Fruit fly (Drosophila melanogaster): ENCODE results near the gene Usp39.

Gene Usp39

dm6 chrX:18830396-18830795, 27.6 kb upstream of the Usp39 start, which contains the start of gene CG7101 (continued):
- TF ChIP-seq CG9797 (GFP tag; optimal IDR thresholded peaks at IDR 0.05) (peak; percentile 72), bbx (GFP tag; IDR thresholded peaks at IDR 0.05; ENCODE audit: partially characterized antibody) (peak; percentile 70), CG14710 (tag; optimal IDR thresholded peaks at IDR 0.05) (peak; percentile 28), crol (GFP tag; IDR thresholded peaks at IDR 0.05) (no peak), Elba2 (GFP tag; optimal IDR thresholded peaks at IDR 0.05) (no peak), row (GFP tag; IDR thresholded peaks at IDR 0.05) (peak; percentile 31; the same call in 1 of the 3 replicates), MESR4 (GFP tag; optimal IDR thresholded peaks at IDR 0.05) (peak; percentile 48), Dll (GFP tag; IDR thresholded peaks at IDR 0.05; ENCODE audit: partially characterized antibody) (peak; percentile 76), Scr (GFP tag; IDR thresholded peaks at IDR 0.05; ENCODE audit: partially characterized antibody) (peak; percentile 69), CG9215 (GFP tag; IDR thresholded peaks at IDR 0.05) (no peak), Doc3 (GFP tag; IDR thresholded peaks at IDR 0.05; ENCODE audit: partially characterized antibody) (peak; percentile 47; the same call in 2 of the 3 replicates), nmo (GFP tag; optimal IDR thresholded peaks at IDR 0.05) (peak; percentile 2), vnd (GFP tag; IDR thresholded peaks at IDR 0.05; ENCODE audit: partially characterized antibody) (peak; percentile 57), dmrt99B (tag; optimal IDR thresholded peaks at IDR 0.05) (no peak), hb (GFP tag; IDR thresholded peaks at IDR 0.05; ENCODE audit: partially characterized antibody) (peak; percentile 50; the same call in 1 of the 3 replicates), CoRest (tag; optimal IDR thresholded peaks at IDR 0.05) (peak; percentile 19), mld (GFP tag; IDR thresholded peaks at IDR 0.05; ENCODE audit: partially characterized antibody) (peak; percentile 61; the same call in 1 of the 3 replicates), chinmo (GFP tag; IDR thresholded peaks at IDR 0.05; ENCODE audit: partially characterized antibody) (0 out of 4 replicates have a peak, but pooled peaks have one; percentile 76), Mad (GFP tag; optimal IDR thresholded peaks at IDR 0.05) (no peak), inv (GFP tag; IDR thresholded peaks at IDR 0.05; ENCODE audit: partially characterized antibody) (peak; percentile 52), CG34422 (GFP tag; IDR thresholded peaks at IDR 0.05) (peak; percentile 89), CG30020 (tag; optimal IDR thresholded peaks at IDR 0.05) (peak; percentile 25), Dp (GFP tag; optimal IDR thresholded peaks at IDR 0.05) (peak; percentile 71), sim (GFP tag; IDR thresholded peaks at IDR 0.05) (no peak), Lhr (GFP tag; optimal IDR thresholded peaks at IDR 0.05) (peak; percentile 55), sna (GFP tag; IDR thresholded peaks at IDR 0.05; ENCODE audit: partially characterized antibody) (peak; percentile 70), grn (GFP tag; optimal IDR thresholded peaks at IDR 0.05) (no peak), vvl (GFP tag; IDR thresholded peaks at IDR 0.05) (0 out of 2 replicates have a peak, but pooled peaks have one; percentile 14), Bgb (GFP tag; IDR thresholded peaks at IDR 0.05; ENCODE audit: partially characterized antibody) (peak; percentile 79), stwl (tag; optimal IDR thresholded peaks at IDR 0.05) (peak; percentile 98), Opbp (GFP tag; IDR thresholded peaks at IDR 0.05; ENCODE audit: partially characterized antibody) (peak; percentile 71; the same call in 2 of the 3 replicates), CG8290 (GFP tag; optimal IDR thresholded peaks at IDR 0.05) (peak; percentile 25), CG8290 (tag; optimal IDR thresholded peaks at IDR 0.05) (no peak), tna (GFP tag; IDR thresholded peaks at IDR 0.05; ENCODE audit: partially characterized antibody) (peak; percentile 72), ato (GFP tag; IDR thresholded peaks at IDR 0.05; ENCODE audit: partially characterized antibody) (peak; percentile 72), CG6791 (GFP tag; IDR thresholded peaks at IDR 0.05; ENCODE audit: partially characterized antibody) (peak; percentile 74), Rfx (GFP tag; IDR thresholded peaks at IDR 0.05) (peak; percentile 21; the same call in 1 of the 2 replicates), CG2199 (GFP tag; IDR thresholded peaks at IDR 0.05) (no peak)

DNA sequence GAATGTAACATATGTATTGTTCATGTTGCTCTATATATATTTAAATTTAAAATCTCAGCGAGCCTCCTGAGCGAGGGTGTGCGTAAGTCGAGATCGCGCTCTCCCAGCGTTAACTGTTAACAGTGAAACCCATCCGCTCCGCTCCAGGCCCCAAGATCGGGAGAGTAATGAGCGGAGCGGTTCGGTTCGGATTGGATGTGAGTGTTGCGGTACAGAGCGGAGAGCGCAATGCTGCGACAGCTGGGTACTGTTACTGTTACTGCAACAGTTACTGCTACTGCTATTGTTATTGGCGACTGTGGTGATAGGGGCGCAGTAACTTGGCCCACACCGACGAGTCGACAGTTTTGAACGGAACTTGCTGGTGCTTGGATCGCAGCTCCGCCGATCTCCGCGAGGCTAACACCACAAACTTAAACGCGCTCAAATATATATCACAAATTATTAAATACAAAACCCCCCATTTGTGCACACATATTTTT, 25.6 kb upstream of the Usp39 start, which contains the start of gene Pvf1:
Pvf1 (plus strand) TSS at position 312 of the 482 bp plus-strand sequence.
- peak; percentile 34 for TF ChIP-seq CG34376 (GFP tag; optimal IDR thresholded peaks at IDR 0.05)
- peak; percentile 80 for TF ChIP-seq sens (GFP tag)
- no peak for TF ChIP-seq run (tag; optimal IDR thresholded peaks at IDR 0.05)
- 0 out of 2 replicates have a peak, but pooled peaks have one; percentile 15 for TF ChIP-seq Drgx (GFP tag; IDR thresholded peaks at IDR 0.05)
- peak; percentile 67 for TF ChIP-seq D19A (tag; optimal IDR thresholded peaks at IDR 0.05)
- no peak for TF ChIP-seq unc-4 (GFP tag; IDR thresholded peaks at IDR 0.05; ENCODE audit: partially characterized antibody)
- no peak for TF ChIP-seq seq (GFP tag; IDR thresholded peaks at IDR 0.05)
- no peak for TF ChIP-seq CG12219 (GFP tag; optimal IDR thresholded peaks at IDR 0.05)
- peak; percentile 64 for TF ChIP-seq nom (GFP tag; optimal IDR thresholded peaks at IDR 0.05)
- TF ChIP-seq chinmo (GFP tag; IDR thresholded peaks at IDR 0.05; ENCODE audit: partially characterized antibody), result peak; percentile 68; the same call in 1 of the 4 replicates
- no peak for TF ChIP-seq sd (tag; optimal IDR thresholded peaks at IDR 0.05)
- no peak for TF ChIP-seq cato (GFP tag; optimal IDR thresholded peaks at IDR 0.05; ENCODE audit: borderline replicate concordance)
- peak; percentile 13 for TF ChIP-seq CG6765 (GFP tag; optimal IDR thresholded peaks at IDR 0.05)
